Worm (Caenorhabditis elegans) whole organism, L4 larva: ENCODE measurements around the gene odd-1.

Source experiments
- F26F4.8 ChIP-seq: fragments of 200-800 bp; sonication (Bioruptor generic); conservative IDR thresholded peaks from 2 replicates; pipeline ENCODE4 v1.3.6; 2022; ENCODE audit warnings: missing genetic modification characterization, missing compliant biosample characterization
- T20F7.1 ChIP-seq: fragments of 200-800 bp; sonication (Bioruptor generic); optimal IDR thresholded peaks from 2 replicates; lab custom pipeline; 2018; ENCODE audit warnings: mild to moderate bottlenecking, missing genetic modification characterization, missing compliant biosample characterization
- Y48G9A.11 ChIP-seq: fragments of 200-800 bp; sonication (Bioruptor generic); IDR thresholded peaks from 2 replicates; pipeline ENCODE4 v1.3.6; 2022; ENCODE audit warnings: missing genetic modification reagents, missing genetic modification characterization, missing compliant biosample characterization
- ZK546.5 ChIP-seq, 2 experiments: sonication (generic microtip); optimal IDR thresholded peaks; 2 replicates each; lab custom pipeline; 2017; ENCODE audit warnings: missing biosample characterization in 2 of 2, missing genetic modification characterization in 2 of 2
- aha-1 ChIP-seq: fragments of 150-350 bp; peaks from one replicate; lab custom pipeline; 2014; ENCODE audit warnings: missing biosample characterization, missing genetic modification characterization
- aly-2 ChIP-seq: sonication (generic microtip); optimal IDR thresholded peaks from 2 replicates; lab custom pipeline; 2018; ENCODE audit warnings: missing biosample characterization, missing genetic modification characterization
- ama-1 ChIP-seq: fragments of 150-350 bp; optimal IDR thresholded peaks from 2 replicates; lab custom pipeline; 2014; ENCODE audit warnings: inconsistent platforms, mixed read lengths
- attf-4 ChIP-seq: sonication (generic microtip); optimal IDR thresholded peaks from 3 replicates; lab custom pipeline; 2017; ENCODE audit warnings: missing biosample characterization, missing genetic modification characterization
- ceh-28 ChIP-seq: fragments of 150-350 bp; optimal IDR thresholded peaks from 2 replicates; lab custom pipeline; 2014; ENCODE audit warnings: missing biosample characterization, missing genetic modification reagents, missing genetic modification characterization
- ceh-32 ChIP-seq: sonication (generic microtip); optimal IDR thresholded peaks from 2 replicates; lab custom pipeline; 2016; ENCODE audit warnings: mild to moderate bottlenecking, missing genetic modification characterization, missing compliant biosample characterization; ENCODE audit not compliant: poor library complexity
- ceh-44 ChIP-seq: fragments of 200-800 bp; sonication (Bioruptor generic); IDR thresholded peaks from 2 replicates; pipeline ENCODE4 v1.3.6; 2022; ENCODE audit warnings: missing genetic modification reagents, missing genetic modification characterization, missing compliant biosample characterization
- ceh-62 ChIP-seq: sonication (generic microtip); optimal IDR thresholded peaks from 2 replicates; lab custom pipeline; 2017; ENCODE audit warnings: missing biosample characterization, missing genetic modification characterization
- ces-1 ChIP-seq: fragments of 150-350 bp; sonication (generic microtip); optimal IDR thresholded peaks from 4 replicates; lab custom pipeline; 2014; ENCODE audit warnings: missing biosample characterization, missing genetic modification reagents, missing genetic modification characterization
- cey-2 ChIP-seq: sonication (generic microtip); optimal IDR thresholded peaks from 3 replicates; lab custom pipeline; 2017; ENCODE audit warnings: missing genetic modification characterization, mild to moderate bottlenecking, missing compliant biosample characterization, antibody characterized with exemption, borderline replicate concordance; ENCODE audit not compliant: insufficient read depth
- daf-12 ChIP-seq: fragments of 150-350 bp; optimal IDR thresholded peaks from 2 replicates; lab custom pipeline; 2014; ENCODE audit warnings: missing biosample characterization, missing genetic modification reagents, missing genetic modification characterization
- dmd-8 ChIP-seq: fragments of 200-800 bp; sonication (Bioruptor generic); IDR thresholded peaks from 2 replicates; pipeline ENCODE4 v1.3.6; 2022; ENCODE audit warnings: missing genetic modification characterization, missing compliant biosample characterization
- dmd-9 ChIP-seq: fragments of 200-800 bp; sonication (Bioruptor generic); IDR thresholded peaks from 2 replicates; pipeline ENCODE4 v1.3.6; 2022; ENCODE audit warnings: missing genetic modification reagents, missing genetic modification characterization, missing compliant biosample characterization
- duxl-1 ChIP-seq: sonication (generic microtip); optimal IDR thresholded peaks from 2 replicates; lab custom pipeline; 2016; ENCODE audit warnings: mild to moderate bottlenecking, missing genetic modification characterization, moderate library complexity, missing compliant biosample characterization; ENCODE audit not compliant: poor library complexity
- fkh-10 ChIP-seq: fragments of 150-350 bp; optimal IDR thresholded peaks from 2 replicates; lab custom pipeline; 2014; ENCODE audit warnings: missing biosample characterization, missing genetic modification reagents, missing genetic modification characterization
- fos-1 ChIP-seq: fragments of 150-350 bp; optimal IDR thresholded peaks from 2 replicates; lab custom pipeline; 2014; ENCODE audit warnings: missing biosample characterization, missing genetic modification characterization
- hif-1 ChIP-seq, 2 experiments: sonication (generic microtip); optimal IDR thresholded peaks; 2 replicates each; lab custom pipeline; 2016 to 2017; ENCODE audit warnings: missing compliant biosample characterization in 2 of 2, missing genetic modification characterization in 2 of 2, missing genetic modification reagents in 2 of 2, missing genotype in 2 of 2, mild to moderate bottlenecking in 1 of 2
- hlh-30 ChIP-seq: sonication (generic microtip); optimal IDR thresholded peaks from 2 replicates; lab custom pipeline; 2017; ENCODE audit warnings: antibody characterized with exemption, mild to moderate bottlenecking, missing genetic modification characterization, missing compliant biosample characterization; ENCODE audit not compliant: insufficient read depth
- hmg-1.1 ChIP-seq: fragments of 200-800 bp; sonication (Bioruptor generic); IDR thresholded peaks from 2 replicates; pipeline ENCODE4 v1.3.6; 2022; ENCODE audit warnings: missing genetic modification reagents, missing genetic modification characterization, missing compliant biosample characterization
- lim-7 ChIP-seq: fragments of 200-800 bp; sonication (Bioruptor generic); IDR thresholded peaks from 2 replicates; pipeline ENCODE4 v1.3.6; 2022; ENCODE audit warnings: missing genetic modification characterization, missing compliant biosample characterization
- lin-15B ChIP-seq: fragments of 150-350 bp; sonication (generic microtip); optimal IDR thresholded peaks from 3 replicates; lab custom pipeline; 2014; ENCODE audit warnings: missing biosample characterization, missing genetic modification characterization
- lir-3 ChIP-seq: sonication (generic microtip); optimal IDR thresholded peaks from 2 replicates; lab custom pipeline; 2016; ENCODE audit warnings: mild to moderate bottlenecking, missing genetic modification characterization, missing compliant biosample characterization
- madf-5 ChIP-seq, 2 experiments: fragments of 200-800 bp; sonication (Bioruptor generic); IDR thresholded peaks; 2 replicates each; pipeline ENCODE4 v1.3.6; 2022; ENCODE audit warnings: missing compliant biosample characterization in 2 of 2, missing genetic modification characterization in 2 of 2
- madf-9 ChIP-seq: fragments of 200-800 bp; sonication (Bioruptor generic); conservative IDR thresholded peaks from 2 replicates; pipeline ENCODE4 v1.3.6; 2022; ENCODE audit warnings: missing genetic modification reagents, missing genetic modification characterization, missing compliant biosample characterization
- mdl-1 ChIP-seq, 2 experiments: fragments of 150-350 bp in 1 of 2; sonication (generic microtip) in 1 of 2; optimal IDR thresholded peaks; 2 replicates each; lab custom pipeline; 2014 to 2017; ENCODE audit warnings: missing biosample characterization in 2 of 2, missing genetic modification characterization in 2 of 2
- mdt-29 ChIP-seq: fragments of 200-800 bp; sonication (Bioruptor generic); IDR thresholded peaks from 2 replicates; pipeline ENCODE4 v1.3.6; 2022; ENCODE audit warnings: missing genetic modification reagents, missing genetic modification characterization, missing compliant biosample characterization
- mep-1 ChIP-seq: fragments of 150-350 bp; sonication (generic microtip); optimal IDR thresholded peaks from 3 replicates; lab custom pipeline; 2014; ENCODE audit warnings: missing biosample characterization, missing genetic modification characterization
- mxl-3 ChIP-seq: fragments of 200-800 bp; sonication (Bioruptor generic); optimal IDR thresholded peaks from 2 replicates; lab custom pipeline; 2018; ENCODE audit warnings: mild to moderate bottlenecking, missing genetic modification characterization, missing compliant biosample characterization
- nhr-10 ChIP-seq: fragments of 150-350 bp; optimal IDR thresholded peaks from 2 replicates; lab custom pipeline; 2014; ENCODE audit warnings: missing biosample characterization, missing genetic modification characterization
- nhr-102 ChIP-seq: sonication (generic microtip); optimal IDR thresholded peaks from 2 replicates; lab custom pipeline; 2016; ENCODE audit warnings: mild to moderate bottlenecking, missing genetic modification characterization, moderate library complexity, missing compliant biosample characterization
- nhr-11 ChIP-seq: fragments of 150-350 bp; optimal IDR thresholded peaks from 2 replicates; lab custom pipeline; 2014; ENCODE audit warnings: missing biosample characterization, missing genetic modification characterization
- nhr-25 ChIP-seq: sonication (generic microtip); optimal IDR thresholded peaks from 2 replicates; lab custom pipeline; 2017; ENCODE audit warnings: missing genetic modification characterization, mild to moderate bottlenecking, missing compliant biosample characterization, antibody characterized with exemption, moderate library complexity, borderline replicate concordance; ENCODE audit not compliant: insufficient read depth
- nhr-42 ChIP-seq: fragments of 200-800 bp; sonication (Bioruptor generic); IDR thresholded peaks from 2 replicates; pipeline ENCODE4 v1.3.6; 2022; ENCODE audit warnings: missing genetic modification characterization, missing compliant biosample characterization
- nhr-48 ChIP-seq: sonication (generic microtip); optimal IDR thresholded peaks from 2 replicates; lab custom pipeline; 2016; ENCODE audit warnings: mild to moderate bottlenecking, missing genetic modification characterization, missing compliant biosample characterization
- nhr-6 ChIP-seq: fragments of 150-350 bp; optimal IDR thresholded peaks from 2 replicates; lab custom pipeline; 2014; ENCODE audit warnings: missing biosample characterization, missing genetic modification characterization
- nhr-76 ChIP-seq: fragments of 150-350 bp; optimal IDR thresholded peaks from 2 replicates; lab custom pipeline; 2014; ENCODE audit warnings: missing biosample characterization, missing genetic modification characterization
- php-3 ChIP-seq: fragments of 200-800 bp; sonication (Bioruptor generic); IDR thresholded peaks from 2 replicates; pipeline ENCODE4 v1.3.6; 2022; ENCODE audit warnings: missing genetic modification reagents, missing genetic modification characterization, missing compliant biosample characterization
- saeg-2 ChIP-seq: fragments of 200-800 bp; sonication (Bioruptor generic); IDR thresholded peaks from 2 replicates; pipeline ENCODE4 v1.3.6; 2022; ENCODE audit warnings: missing genetic modification reagents, missing genetic modification characterization, missing compliant biosample characterization
- set-16 ChIP-seq: fragments of 200-800 bp; sonication (Bioruptor generic); IDR thresholded peaks from 2 replicates; pipeline ENCODE4 v1.3.6; 2022; ENCODE audit warnings: missing genetic modification reagents, missing genetic modification characterization, missing compliant biosample characterization
- snpc-1.2 ChIP-seq: fragments of 200-800 bp; sonication (Bioruptor generic); IDR thresholded peaks from 2 replicates; pipeline ENCODE4 v1.3.6; 2022; ENCODE audit warnings: missing genetic modification reagents, missing genetic modification characterization, missing compliant biosample characterization
- snpc-4 ChIP-seq: fragments of 150-350 bp; optimal IDR thresholded peaks from 2 replicates; lab custom pipeline; 2014; ENCODE audit warnings: missing biosample characterization, missing genetic modification characterization
- spr-3 ChIP-seq: fragments of 200-800 bp; sonication (Bioruptor generic); optimal IDR thresholded peaks from 2 replicates; lab custom pipeline; 2018; ENCODE audit warnings: mild to moderate bottlenecking, missing genetic modification characterization, missing compliant biosample characterization
- unc-130 ChIP-seq: sonication (generic microtip); optimal IDR thresholded peaks from 2 replicates; lab custom pipeline; 2016; ENCODE audit warnings: missing genetic modification reagents, missing genetic modification characterization, missing compliant biosample characterization
- unc-39 ChIP-seq: sonication (generic microtip); optimal IDR thresholded peaks from 2 replicates; lab custom pipeline; 2017; ENCODE audit warnings: missing biosample characterization, missing genetic modification characterization
- vab-7 ChIP-seq: fragments of 200-800 bp; sonication (Bioruptor generic); IDR thresholded peaks from 2 replicates; pipeline ENCODE4 v1.3.6; 2022; ENCODE audit warnings: missing genetic modification reagents, missing genetic modification characterization, missing compliant biosample characterization
- zfp-3 ChIP-seq: fragments of 200-800 bp; sonication (Bioruptor generic); conservative IDR thresholded peaks from 2 replicates; pipeline ENCODE4 v1.3.6; 2022; ENCODE audit warnings: missing genetic modification reagents, missing genetic modification characterization, missing compliant biosample characterization
- zip-2 ChIP-seq: fragments of 150-350 bp; optimal IDR thresholded peaks from 2 replicates; lab custom pipeline; 2014; ENCODE audit warnings: missing biosample characterization, missing genetic modification characterization
- ztf-11 ChIP-seq: fragments of 150-350 bp; optimal IDR thresholded peaks from 2 replicates; lab custom pipeline; 2014; ENCODE audit warnings: missing biosample characterization, missing genetic modification characterization
- ztf-7 ChIP-seq: fragments of 150-350 bp; optimal IDR thresholded peaks from 2 replicates; lab custom pipeline; 2014; ENCODE audit warnings: missing biosample characterization, missing genetic modification characterization

odd-1 gene

ce11 chrIII:7122860-7123259, 14.7 kb downstream of the odd-1 start, which contains the start of the genes B0280.9 and rpia-1 (continued):
- TF ChIP-seq ama-1 (lab: Kevin White, UChicago) (no peak), zfp-3 (GFP tag; lab: Robert Waterston, UW) (no peak), ces-1 (no peak), nhr-76 (tag; lab: Kevin White, UChicago) (no peak), nhr-6 (tag; lab: Kevin White, UChicago) (no peak), hif-1 (tag; optimal IDR thresholded peaks at IDR 0.05; lab: Kevin White, UChicago) (no peak), duxl-1 (tag; lab: Kevin White, UChicago) (no peak), madf-9 (GFP tag; lab: Robert Waterston, UW) (no peak), mdl-1 (tag; optimal IDR thresholded peaks at IDR 0.05; lab: Kevin White, UChicago) (no peak), attf-4 (no peak), fkh-10 (GFP tag; lab: Kevin White, UChicago) (no peak), php-3 (GFP tag; lab: Robert Waterston, UW) (no peak), nhr-11 (tag; lab: Kevin White, UChicago) (no peak), fos-1 (tag; lab: Kevin White, UChicago) (no peak), spr-3 (GFP tag; lab: Kevin White, UChicago) (no peak), mxl-3 (GFP tag; lab: Kevin White, UChicago) (no peak), snpc-4 (tag; lab: Kevin White, UChicago) (no peak), nhr-10 (peak; percentile 16), ztf-11 (no peak), lin-15B (tag; lab: Kevin White, UChicago) (no peak), set-16 (GFP tag; lab: Robert Waterston, UW) (no peak), aly-2 (tag; lab: Kevin White, UChicago) (no peak), saeg-2 (no peak), nhr-42 (GFP tag; lab: Robert Waterston, UW) (no peak), Y48G9A.11 (GFP tag; lab: Robert Waterston, UW) (no peak), mep-1 (tag; lab: Kevin White, UChicago) (peak; percentile 25), lir-3 (tag; lab: Kevin White, UChicago) (no peak), ceh-32 (no peak), ceh-44 (no peak), daf-12 (tag; lab: Kevin White, UChicago) (no peak), unc-39 (tag; lab: Kevin White, UChicago) (no peak), nhr-102 (tag; lab: Kevin White, UChicago) (no peak), ztf-7 (tag; lab: Kevin White, UChicago) (peak; percentile 5), madf-5 (GFP tag; IDR thresholded peaks at IDR 0.05; lab: Robert Waterston, UW) (no peak), dmd-9 (GFP tag; lab: Robert Waterston, UW) (no peak), ceh-62 (tag; lab: Kevin White, UChicago) (no peak), hlh-30 (tag; lab: Kevin White, UChicago) (no peak), F26F4.8 (GFP tag; lab: Robert Waterston, UW) (no peak), ZK546.5 (tag; optimal IDR thresholded peaks at IDR 0.05; lab: Kevin White, UChicago) (no peak), nhr-48 (no peak), zip-2 (tag; lab: Kevin White, UChicago) (no peak), snpc-1.2 (no peak), ceh-28 (no peak), dmd-8 (no peak), mdt-29 (GFP tag; lab: Robert Waterston, UW) (no peak), nhr-25 (tag; lab: Kevin White, UChicago) (no peak), aha-1 (tag; lab: Kevin White, UChicago) (peak; percentile 79), vab-7 (GFP tag; lab: Robert Waterston, UW) (no peak), hmg-1.1 (no peak), T20F7.1 (GFP tag; lab: Kevin White, UChicago) (no peak), unc-130 (no peak), cey-2 (tag; lab: Kevin White, UChicago) (no peak), lim-7 (no peak)
